Worm (Caenorhabditis elegans) whole organism, L3 larva: ENCODE data around the gene F23B12.1.

ENCODE experiments used
- ama-1 ChIP-seq: fragments of 150-350 bp; optimal IDR thresholded peaks from 2 replicates; lab custom pipeline; 2018
- elt-1 ChIP-seq: fragments of 150-350 bp; optimal IDR thresholded peaks from 2 replicates; lab custom pipeline; 2014; ENCODE audit warnings: missing biosample characterization, missing genetic modification characterization
- elt-2 ChIP-seq: sonication (generic microtip); optimal IDR thresholded peaks from 2 replicates; lab custom pipeline; 2016; ENCODE audit warnings: missing genetic modification reagents, mild to moderate bottlenecking, missing genetic modification characterization, missing compliant biosample characterization
- mdl-1 ChIP-seq: fragments of 150-350 bp; optimal IDR thresholded peaks from 2 replicates; lab custom pipeline; 2014; ENCODE audit warnings: missing biosample characterization, missing genetic modification characterization
- nhr-237 ChIP-seq: fragments of 150-350 bp; optimal IDR thresholded peaks from 2 replicates; lab custom pipeline; 2014; ENCODE audit warnings: missing biosample characterization, missing genetic modification characterization
- nhr-28 ChIP-seq: fragments of 150-350 bp; optimal IDR thresholded peaks from 2 replicates; lab custom pipeline; 2014; ENCODE audit warnings: missing biosample characterization, missing genetic modification characterization
- nhr-67 ChIP-seq: fragments of 150-350 bp; optimal IDR thresholded peaks from 2 replicates; lab custom pipeline; 2014; ENCODE audit warnings: missing biosample characterization, missing genetic modification characterization
- pha-4 ChIP-seq: fragments of 150-350 bp; optimal IDR thresholded peaks from 2 replicates; lab custom pipeline; 2014; ENCODE audit warnings: missing biosample characterization, missing genetic modification reagents, missing genetic modification characterization
- unc-39 ChIP-seq: sonication (generic microtip); optimal IDR thresholded peaks from 4 replicates; lab custom pipeline; 2017; ENCODE audit warnings: missing biosample characterization, missing genetic modification characterization
- zag-1 ChIP-seq: fragments of 150-350 bp; optimal IDR thresholded peaks from 2 replicates; lab custom pipeline; 2014; ENCODE audit warnings: missing biosample characterization, missing genetic modification characterization

ce11 chrV:14391830-14392229 is 37.1 kb upstream of the F23B12.1 start, which contains the start of gene C15H11.10:
- TF ChIP-seq nhr-67 (tag; lab: Kevin White, UChicago) (no peak), nhr-237 (no peak), elt-2 (no peak), nhr-28 (tag; lab: Kevin White, UChicago) (no peak), ama-1 (lab: Kevin White, UChicago) (no peak), elt-1 (tag; lab: Kevin White, UChicago) (no peak), zag-1 (tag; lab: Kevin White, UChicago) (no peak), unc-39 (no peak), pha-4 (tag; lab: Kevin White, UChicago) (no peak), mdl-1 (tag; lab: Kevin White, UChicago) (no peak)
